Comparison of ENCODE assay signal across 4 fruit fly cellular contexts in the genomic region with DNA sequence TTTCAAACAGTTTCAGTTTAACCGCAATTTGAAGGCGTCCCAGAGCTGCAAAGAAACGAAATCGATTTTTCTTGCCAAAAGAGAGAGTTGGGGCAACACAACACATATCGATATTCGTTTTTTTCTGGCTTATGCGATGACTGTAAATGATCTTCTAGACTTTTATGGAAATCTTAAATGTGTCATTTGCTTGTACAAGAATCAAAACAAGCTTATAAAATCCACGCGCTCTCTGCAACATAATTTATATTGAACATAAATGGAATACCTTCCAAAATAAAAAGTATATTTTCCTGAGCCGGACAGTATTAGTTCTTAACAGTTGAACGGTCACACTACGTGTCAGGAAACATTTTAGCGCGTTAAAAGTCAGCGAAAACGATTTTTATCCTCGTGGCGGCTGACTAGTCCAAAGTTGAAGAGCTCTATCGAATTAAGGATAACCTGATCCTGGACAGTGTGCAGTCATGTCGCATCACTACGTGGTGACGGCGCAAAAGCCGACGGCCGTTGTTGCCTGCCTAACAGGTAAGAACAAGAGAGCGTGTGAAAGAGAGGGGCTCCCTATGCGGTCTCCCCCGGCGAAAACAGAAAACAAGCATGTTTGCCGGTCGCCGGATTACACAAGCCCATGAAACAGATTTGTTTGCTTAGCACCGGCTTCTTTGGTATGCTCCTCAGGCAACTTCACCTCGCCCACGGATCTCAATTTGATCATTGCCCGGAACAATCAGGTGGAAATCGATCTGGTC.
TF ChIP-seq lines count a peak whose summit lies in the region.

A gene (plus strand): TSS at position 304 of the 752 bp plus-strand sequence.

- peak; percentile 37 for TF ChIP-seq CTCF in whole organism, embryonic (GFP tag; optimal IDR thresholded peaks at IDR 0.05; lab: Kevin White, UChicago)

TF ChIP-seq in whole organism, adult, 20 proteins besides CTCF, POLR2A, EP300 and RAD21:
- TF ChIP-seq kay (GFP tag; lab: Kevin White, UChicago; ENCODE audit: borderline replicate concordance): no peak
- no peak for TF ChIP-seq CG7045 (GFP tag; optimal IDR thresholded peaks at IDR 0.05; lab: Kevin White, UChicago)
- no peak for TF ChIP-seq toe (GFP tag; optimal IDR thresholded peaks at IDR 0.05; lab: Kevin White, UChicago)
- no peak for TF ChIP-seq CG12768 (GFP tag; optimal IDR thresholded peaks at IDR 0.05; lab: Kevin White, UChicago)
- no peak for TF ChIP-seq ovo (GFP tag; optimal IDR thresholded peaks at IDR 0.05; lab: Kevin White, UChicago)
- TF ChIP-seq CG33017 (tag; optimal IDR thresholded peaks at IDR 0.05; lab: Kevin White, UChicago): no peak
- peak; percentile 78 for TF ChIP-seq bab1 (GFP tag; optimal IDR thresholded peaks at IDR 0.05; lab: Kevin White, UChicago)
- TF ChIP-seq pad (GFP tag; optimal IDR thresholded peaks at IDR 0.05; lab: Kevin White, UChicago): peak; percentile 2
- no peak for TF ChIP-seq CG5204 (GFP tag; optimal IDR thresholded peaks at IDR 0.05; lab: Kevin White, UChicago)
- TF ChIP-seq cnc (optimal IDR thresholded peaks at IDR 0.05; lab: Kevin White, UChicago): no peak
- TF ChIP-seq Hr96 (GFP tag; optimal IDR thresholded peaks at IDR 0.05; lab: Kevin White, UChicago): no peak
- TF ChIP-seq CG7101 (tag; optimal IDR thresholded peaks at IDR 0.05; lab: Kevin White, UChicago): no peak
- TF ChIP-seq CG14711 (tag; optimal IDR thresholded peaks at IDR 0.05; lab: Kevin White, UChicago): peak; percentile 34
- peak; percentile 11 for TF ChIP-seq Mnt (GFP tag; optimal IDR thresholded peaks at IDR 0.05; lab: Kevin White, UChicago)
- TF ChIP-seq Clk (GFP tag; optimal IDR thresholded peaks at IDR 0.05; lab: Kevin White, UChicago): no peak
- peak; percentile 28 for TF ChIP-seq Crg-1 (GFP tag; optimal IDR thresholded peaks at IDR 0.05; lab: Kevin White, UChicago)
- TF ChIP-seq tj (GFP tag; optimal IDR thresholded peaks at IDR 0.05; lab: Kevin White, UChicago): peak; percentile 1
- no peak for TF ChIP-seq CG1620 (GFP tag; optimal IDR thresholded peaks at IDR 0.05; lab: Kevin White, UChicago)
- no peak for TF ChIP-seq cic (GFP tag; optimal IDR thresholded peaks at IDR 0.05; lab: Kevin White, UChicago)
- no peak for TF ChIP-seq CG11617 (GFP tag; optimal IDR thresholded peaks at IDR 0.05; lab: Kevin White, UChicago)

TF ChIP-seq in whole organism, embryonic, 481 proteins besides CTCF, POLR2A, EP300 and RAD21 (continues in another document):
- TF ChIP-seq tup (GFP tag; optimal IDR thresholded peaks at IDR 0.05; lab: Kevin White, UChicago) (no peak), kah (GFP tag; optimal IDR thresholded peaks at IDR 0.05; lab: Kevin White, UChicago) (no peak), CG7271 (tag; optimal IDR thresholded peaks at IDR 0.05; lab: Kevin White, UChicago) (no peak), CG14050 (GFP tag; IDR thresholded peaks at IDR 0.05; lab: Robert Waterston, UW) (no peak), CG6272 (GFP tag; IDR thresholded peaks at IDR 0.05; lab: Robert Waterston, UW) (no peak), CG31441 (GFP tag; IDR thresholded peaks at IDR 0.05; lab: Robert Waterston, UW) (peak; percentile 9; the same call in 1 of the 2 replicates), trem (tag; optimal IDR thresholded peaks at IDR 0.05; lab: Kevin White, UChicago) (peak; percentile 79), bab2 (GFP tag; optimal IDR thresholded peaks at IDR 0.05; lab: Kevin White, UChicago) (no peak), mld (GFP tag; IDR thresholded peaks at IDR 0.05; lab: Robert Waterston, UW; ENCODE audit: partially characterized antibody) (0 out of 3 replicates have a peak, but pooled peaks have one; percentile 12), CG7556 (GFP tag; optimal IDR thresholded peaks at IDR 0.05; lab: Kevin White, UChicago) (no peak), insv (GFP tag; optimal IDR thresholded peaks at IDR 0.05; lab: Kevin White, UChicago) (no peak), Ravus (GFP tag; IDR thresholded peaks at IDR 0.05; lab: Robert Waterston, UW) (no peak), eyg (GFP tag; optimal IDR thresholded peaks at IDR 0.05; lab: Kevin White, UChicago) (peak; percentile 26), stc (GFP tag; IDR thresholded peaks at IDR 0.05; lab: Robert Waterston, UW) (peak; percentile 56; the same call in 1 of the 2 replicates), CG2712 (tag; optimal IDR thresholded peaks at IDR 0.05; lab: Kevin White, UChicago) (peak; percentile 28), crol (GFP tag; IDR thresholded peaks at IDR 0.05; lab: Robert Waterston, UW) (no peak), MBD-R2 (GFP tag; IDR thresholded peaks at IDR 0.05; lab: Robert Waterston, UW) (peak; percentile 56; the same call in 1 of the 2 replicates), CG18476 (GFP tag; optimal IDR thresholded peaks at IDR 0.05; lab: Kevin White, UChicago) (no peak), stwl (tag; optimal IDR thresholded peaks at IDR 0.05; lab: Kevin White, UChicago) (peak; percentile 58), CG15269 (tag; optimal IDR thresholded peaks at IDR 0.05; lab: Kevin White, UChicago) (no peak), Dll (GFP tag; IDR thresholded peaks at IDR 0.05; lab: Robert Waterston, UW; ENCODE audit: partially characterized antibody) (peak; percentile 89)

TF ChIP-seq in whole organism, prepupa, 60 proteins besides CTCF, POLR2A, EP300 and RAD21:
- no peak for TF ChIP-seq CG11294 (GFP tag; IDR thresholded peaks at IDR 0.05; lab: Robert Waterston, UW)
- TF ChIP-seq Smox (GFP tag; optimal IDR thresholded peaks at IDR 0.05; lab: Kevin White, UChicago): no peak
- TF ChIP-seq Ets21C (GFP tag; optimal IDR thresholded peaks at IDR 0.05; lab: Kevin White, UChicago): no peak
- TF ChIP-seq fkh (GFP tag; optimal IDR thresholded peaks at IDR 0.05; lab: Kevin White, UChicago): peak; percentile 60
- no peak for TF ChIP-seq cyc (GFP tag; optimal IDR thresholded peaks at IDR 0.05; lab: Kevin White, UChicago)
- TF ChIP-seq salr (GFP tag; optimal IDR thresholded peaks at IDR 0.05; lab: Kevin White, UChicago): no peak
- no peak for TF ChIP-seq Eip75B (GFP tag; optimal IDR thresholded peaks at IDR 0.05; lab: Kevin White, UChicago)
- TF ChIP-seq Sox14 (GFP tag; optimal IDR thresholded peaks at IDR 0.05; lab: Kevin White, UChicago): no peak
- TF ChIP-seq CG1621 (tag; optimal IDR thresholded peaks at IDR 0.05; lab: Kevin White, UChicago): no peak
- peak; percentile 98 for TF ChIP-seq CG6276 (GFP tag; optimal IDR thresholded peaks at IDR 0.05; lab: Kevin White, UChicago)
- TF ChIP-seq CG6792 (GFP tag; optimal IDR thresholded peaks at IDR 0.05; lab: Kevin White, UChicago): no peak
- TF ChIP-seq Hr39 (GFP tag; optimal IDR thresholded peaks at IDR 0.05; lab: Kevin White, UChicago): no peak
- TF ChIP-seq Sox15 (GFP tag; optimal IDR thresholded peaks at IDR 0.05; lab: Kevin White, UChicago): no peak
- no peak for TF ChIP-seq Lpt (GFP tag; optimal IDR thresholded peaks at IDR 0.05; lab: Kevin White, UChicago)
- no peak for TF ChIP-seq Eip78C (GFP tag; lab: Kevin White, UChicago)

TF ChIP-seq in whole organism, wandering third instar larva, 38 proteins besides CTCF, POLR2A, EP300 and RAD21:
- TF ChIP-seq Hr83 (GFP tag; optimal IDR thresholded peaks at IDR 0.05; lab: Kevin White, UChicago; ENCODE audit: poor library complexity, severe bottlenecking) (peak; percentile 74), HLH106 (tag; optimal IDR thresholded peaks at IDR 0.05; lab: Kevin White, UChicago) (no peak)
